Worm (Caenorhabditis elegans) whole organism, mixed stage, embryonic: ENCODE data around the gene F53F4.2.

Experiments used
- ceh-83 ChIP-seq: fragments of 200-800 bp; sonication (Bioruptor generic); optimal IDR thresholded peaks from 2 replicates; lab custom pipeline; 2018; ENCODE audit warnings: mild to moderate bottlenecking, missing genetic modification characterization, missing compliant biosample characterization
- elt-1 ChIP-seq: sonication (generic microtip); optimal IDR thresholded peaks from 2 replicates; lab custom pipeline; 2017; ENCODE audit warnings: missing genetic modification characterization, mild to moderate bottlenecking, missing compliant biosample characterization, antibody characterized with exemption, moderate library complexity, borderline replicate concordance; ENCODE audit not compliant: insufficient read depth
- lin-13 ChIP-seq: fragments of 150-350 bp; optimal IDR thresholded peaks from 2 replicates; lab custom pipeline; 2014; ENCODE audit warnings: missing biosample characterization, missing genetic modification characterization
- mep-1 ChIP-seq: fragments of 150-350 bp; optimal IDR thresholded peaks from 2 replicates; lab custom pipeline; 2017; ENCODE audit warnings: missing biosample characterization, missing genetic modification reagents, missing genetic modification characterization, inconsistent platforms
- mls-2 ChIP-seq: sonication (generic microtip); optimal IDR thresholded peaks from 2 replicates; lab custom pipeline; 2016; ENCODE audit warnings: mild to moderate bottlenecking, missing genetic modification characterization, moderate library complexity, missing compliant biosample characterization
- nhr-237 ChIP-seq: fragments of 150-350 bp; optimal IDR thresholded peaks from 2 replicates; lab custom pipeline; 2014; ENCODE audit warnings: missing biosample characterization, missing genetic modification characterization
- nhr-28 ChIP-seq: fragments of 150-350 bp; optimal IDR thresholded peaks from 2 replicates; lab custom pipeline; 2014; ENCODE audit warnings: missing biosample characterization, missing genetic modification characterization
- nhr-76 ChIP-seq: sonication (generic microtip); optimal IDR thresholded peaks from 2 replicates; lab custom pipeline; 2017; ENCODE audit warnings: missing biosample characterization, missing genetic modification characterization
- snpc-4 ChIP-seq: fragments of 150-350 bp; optimal IDR thresholded peaks from 2 replicates; lab custom pipeline; 2014; ENCODE audit warnings: missing biosample characterization, missing genetic modification characterization
- unc-120 ChIP-seq: sonication (generic microtip); optimal IDR thresholded peaks from 2 replicates; lab custom pipeline; 2017; ENCODE audit warnings: missing genetic modification characterization, missing compliant biosample characterization; ENCODE audit not compliant: poor library complexity, severe bottlenecking
- unc-39 ChIP-seq: fragments of 150-350 bp; optimal IDR thresholded peaks from 2 replicates; lab custom pipeline; 2014; ENCODE audit warnings: missing biosample characterization, missing genetic modification characterization
- unc-62 ChIP-seq: fragments of 150-350 bp; optimal IDR thresholded peaks from 2 replicates; lab custom pipeline; 2014; ENCODE audit warnings: missing biosample characterization, missing genetic modification reagents, missing genetic modification characterization
- zip-8 ChIP-seq: fragments of 150-350 bp; optimal IDR thresholded peaks from 2 replicates; lab custom pipeline; 2014; ENCODE audit warnings: missing biosample characterization, missing genetic modification characterization

DNA sequence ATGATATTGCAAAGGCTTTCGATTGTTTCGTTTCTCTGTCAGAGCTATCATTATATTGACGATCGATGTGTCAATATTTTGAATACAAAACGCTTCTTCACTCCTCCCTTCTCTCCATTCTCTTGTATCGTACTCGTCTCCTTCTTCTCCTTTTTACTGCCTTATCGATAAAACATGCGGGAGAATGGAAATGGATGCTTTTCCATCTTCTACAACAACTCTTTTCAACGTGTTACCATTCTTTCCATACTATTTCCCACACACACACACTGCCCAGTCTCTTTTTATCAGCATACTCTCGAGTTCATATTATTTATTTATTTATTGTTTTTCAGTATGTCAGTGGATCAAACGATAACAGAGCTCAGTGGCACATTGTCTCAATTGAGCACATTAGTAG is 10.8 kb downstream of the F53F4.2 start, which contains the start of gene C50B8.6:
- TF ChIP-seq nhr-237 (tag; lab: Kevin White, UChicago) = no peak
- no peak for TF ChIP-seq mep-1 (tag; lab: Kevin White, UChicago)
- no peak for TF ChIP-seq zip-8 (tag; lab: Kevin White, UChicago)
- TF ChIP-seq ceh-83 (GFP tag; lab: Kevin White, UChicago) = no peak
- no peak for TF ChIP-seq mls-2 (tag; lab: Kevin White, UChicago)
- no peak for TF ChIP-seq unc-120
- no peak for TF ChIP-seq lin-13 (tag; lab: Kevin White, UChicago)
- no peak for TF ChIP-seq nhr-28 (tag; lab: Kevin White, UChicago)
- TF ChIP-seq nhr-76 = no peak
- TF ChIP-seq snpc-4 (tag; lab: Kevin White, UChicago) = no peak
- no peak for TF ChIP-seq unc-62 (GFP tag; lab: Kevin White, UChicago)
- TF ChIP-seq unc-39 (tag; lab: Kevin White, UChicago) = no peak
- no peak for TF ChIP-seq elt-1 (tag; lab: Kevin White, UChicago)
